Comparison of ENCODE assay signal across 3 worm cellular contexts in genomic region chrIV:11914260-11914836, ce11.
TF ChIP-seq lines count a peak whose summit lies in the region.

No protein-coding gene starts in this region.

TF ChIP-seq in whole organism, L3 larva, 47 proteins besides CTCF, POLR2A, EP300 and RAD21:
- TF ChIP-seq ama-1 (optimal IDR thresholded peaks at IDR 0.05; lab: Kevin White, UChicago) (peak; percentile 31), nhr-25 (tag; optimal IDR thresholded peaks at IDR 0.05; lab: Kevin White, UChicago) (no peak)
TF ChIP-seq in whole organism, L3 larva: peak in this region for 1.

TF ChIP-seq in whole organism, L4 larva, 104 proteins besides CTCF, POLR2A, EP300 and RAD21:
- TF ChIP-seq tra-1 (GFP tag; IDR thresholded peaks at IDR 0.05; lab: Robert Waterston, UW) (0 out of 2 replicates have a peak, but pooled peaks have one; percentile 38), vab-7 (GFP tag; IDR thresholded peaks at IDR 0.05; lab: Robert Waterston, UW) (no peak), hlh-30 (tag; optimal IDR thresholded peaks at IDR 0.05; lab: Kevin White, UChicago; ENCODE audit: insufficient read depth) (no peak), lin-38 (GFP tag; IDR thresholded peaks at IDR 0.05; lab: Robert Waterston, UW) (no peak), sdz-12 (GFP tag; optimal IDR thresholded peaks at IDR 0.05; lab: Kevin White, UChicago) (no peak), daf-19 (GFP tag; conservative IDR thresholded peaks at IDR 0.05; lab: Robert Waterston, UW) (no peak), mes-2 (tag; optimal IDR thresholded peaks at IDR 0.05; lab: Kevin White, UChicago; ENCODE audit: poor library complexity, severe bottlenecking) (peak; percentile 9), lin-29 (GFP tag; IDR thresholded peaks at IDR 0.05; lab: Robert Waterston, UW) (no peak), nhr-76 (tag; optimal IDR thresholded peaks at IDR 0.05; lab: Kevin White, UChicago) (no peak), mxl-3 (GFP tag; optimal IDR thresholded peaks at IDR 0.05; lab: Kevin White, UChicago) (no peak), attf-4 (tag; optimal IDR thresholded peaks at IDR 0.05; lab: Kevin White, UChicago) (no peak), aha-1 (tag; lab: Kevin White, UChicago) (peak; percentile 76), nhr-28 (tag; optimal IDR thresholded peaks at IDR 0.05; lab: Kevin White, UChicago) (no peak), set-16 (GFP tag; IDR thresholded peaks at IDR 0.05; lab: Robert Waterston, UW) (no peak), zfp-3 (GFP tag; conservative IDR thresholded peaks at IDR 0.05; lab: Robert Waterston, UW) (peak; percentile 85), lin-13 (GFP tag; optimal IDR thresholded peaks at IDR 0.05; lab: Kevin White, UChicago) (no peak)

TF ChIP-seq in whole organism, young adult, 124 proteins besides CTCF, POLR2A, EP300 and RAD21:
- TF ChIP-seq Y95B8A.8 (GFP tag; IDR thresholded peaks at IDR 0.05; lab: Robert Waterston, UW) (peak; percentile 56; the same call in 1 of the 2 replicates), F37B4.10 (GFP tag; IDR thresholded peaks at IDR 0.05; lab: Robert Waterston, UW) (no peak), repo-1 (tag; optimal IDR thresholded peaks at IDR 0.05; lab: Kevin White, UChicago) (no peak), lin-26 (GFP tag; IDR thresholded peaks at IDR 0.05; lab: Robert Waterston, UW) (0 out of 2 replicates have a peak, but pooled peaks have one; percentile 43), Y53G8AR.9 (GFP tag; conservative IDR thresholded peaks at IDR 0.05; lab: Robert Waterston, UW) (peak; percentile 68), ama-1 (optimal IDR thresholded peaks at IDR 0.05; lab: Kevin White, UChicago) (no peak), ama-1 (GFP tag; optimal IDR thresholded peaks at IDR 0.05; lab: Kevin White, UChicago) (peak in 1 of 2 experiments; percentile 6), atf-7 (tag; optimal IDR thresholded peaks at IDR 0.05; lab: Kevin White, UChicago) (peak; percentile 85)
